4 worm cellular contexts compared by ENCODE assay signal in the genomic region with DNA sequence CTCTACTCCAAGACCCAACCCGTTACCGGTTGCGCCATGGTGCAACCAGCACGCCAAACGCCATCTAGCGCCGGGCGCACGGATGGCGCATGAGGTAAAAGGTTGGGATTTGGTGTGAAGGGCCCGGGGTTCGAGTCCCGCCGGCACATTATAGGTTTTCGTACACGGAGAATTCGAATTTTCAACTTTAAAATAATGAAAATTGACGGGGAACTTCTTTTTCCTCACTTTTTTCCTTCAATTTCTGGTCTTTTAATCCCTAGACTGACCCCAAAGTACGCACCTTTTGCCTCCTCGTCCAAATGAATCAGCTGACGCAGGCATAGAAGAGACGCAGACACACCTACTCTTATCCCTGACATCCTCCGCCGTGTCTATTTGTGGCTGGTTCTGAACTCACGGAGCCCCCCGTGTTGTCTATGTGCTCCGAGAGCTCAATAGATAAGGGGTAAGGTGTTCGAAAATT.
TF ChIP-seq lines count a peak whose summit lies in the region.

No protein-coding gene starts in this region.

TF ChIP-seq in whole organism, L1 larva, 84 proteins besides CTCF, POLR2A, EP300 and RAD21 (continued from another document and continues in another):
- TF ChIP-seq C16A3.4 (tag; optimal IDR thresholded peaks at IDR 0.05; lab: Kevin White, UChicago), result peak; percentile 1
- no peak for TF ChIP-seq alr-1 (tag; optimal IDR thresholded peaks at IDR 0.05; lab: Kevin White, UChicago; ENCODE audit: borderline replicate concordance)
- peak; percentile 43 to 61 for TF ChIP-seq lin-35 (GFP tag; optimal IDR thresholded peaks at IDR 0.05; lab: Kevin White, UChicago)
- TF ChIP-seq fkh-8 (tag; optimal IDR thresholded peaks at IDR 0.05; lab: Kevin White, UChicago), result peak; percentile 60
- TF ChIP-seq ceh-82 (tag; optimal IDR thresholded peaks at IDR 0.05; lab: Kevin White, UChicago), result peak in 1 of 3 experiments; percentile 12
- TF ChIP-seq nhr-85 (tag; lab: Kevin White, UChicago), result peak; percentile 4
- TF ChIP-seq egl-13 (tag; optimal IDR thresholded peaks at IDR 0.05; lab: Kevin White, UChicago), result no peak
- no peak for TF ChIP-seq nhr-84 (tag; optimal IDR thresholded peaks at IDR 0.05; lab: Kevin White, UChicago)
- TF ChIP-seq rnt-1 (tag; optimal IDR thresholded peaks at IDR 0.05; lab: Kevin White, UChicago), result peak; percentile 66
- TF ChIP-seq lsy-2 (tag; optimal IDR thresholded peaks at IDR 0.05; lab: Kevin White, UChicago), result peak in 1 of 2 experiments; percentile 46
- no peak for TF ChIP-seq ztf-11 (tag; optimal IDR thresholded peaks at IDR 0.05; lab: Kevin White, UChicago)
- peak; percentile 48 for TF ChIP-seq lin-13 (GFP tag; optimal IDR thresholded peaks at IDR 0.05; lab: Kevin White, UChicago)
- peak; percentile 69 for TF ChIP-seq skn-1 (tag; optimal IDR thresholded peaks at IDR 0.05; lab: Kevin White, UChicago)
- TF ChIP-seq ztf-4 (tag; optimal IDR thresholded peaks at IDR 0.05; lab: Kevin White, UChicago), result no peak
- peak; percentile 4 for TF ChIP-seq xbp-1 (tag; optimal IDR thresholded peaks at IDR 0.05; lab: Kevin White, UChicago)
- TF ChIP-seq mdl-1 (tag; optimal IDR thresholded peaks at IDR 0.05; lab: Kevin White, UChicago), result peak in 1 of 2 experiments; percentile 37
- TF ChIP-seq efl-1 (optimal IDR thresholded peaks at IDR 0.05; lab: Kevin White, UChicago), result peak; percentile 8 to 36
- TF ChIP-seq efl-1 (GFP tag; optimal IDR thresholded peaks at IDR 0.05 in 1 of 2; lab: Kevin White, UChicago), result peak; percentile 37 to 68
- TF ChIP-seq unc-30 (tag; optimal IDR thresholded peaks at IDR 0.05; lab: Kevin White, UChicago), result no peak
- TF ChIP-seq ces-1 (GFP tag; optimal IDR thresholded peaks at IDR 0.05; lab: Kevin White, UChicago), result no peak
- TF ChIP-seq hpl-2 (GFP tag; optimal IDR thresholded peaks at IDR 0.05; lab: Kevin White, UChicago), result no peak
- TF ChIP-seq hlh-17 (GFP tag; optimal IDR thresholded peaks at IDR 0.05; lab: Kevin White, UChicago; ENCODE audit: borderline replicate concordance), result no peak
- no peak for TF ChIP-seq sup-37 (GFP tag; optimal IDR thresholded peaks at IDR 0.05; lab: Kevin White, UChicago)
- TF ChIP-seq ceh-88 (GFP tag; IDR thresholded peaks at IDR 0.05; lab: Robert Waterston, UW), result no peak
- TF ChIP-seq tbx-2 (tag; optimal IDR thresholded peaks at IDR 0.05; lab: Kevin White, UChicago), result peak; percentile 16
- peak; percentile 15 for TF ChIP-seq unc-86 (tag; optimal IDR thresholded peaks at IDR 0.05; lab: Kevin White, UChicago)
- peak; percentile 61 for TF ChIP-seq nhr-71 (tag; optimal IDR thresholded peaks at IDR 0.05; lab: Kevin White, UChicago)
- no peak for TF ChIP-seq mef-2 (tag; optimal IDR thresholded peaks at IDR 0.05; lab: Kevin White, UChicago)
- TF ChIP-seq nhr-11 (tag; optimal IDR thresholded peaks at IDR 0.05; lab: Kevin White, UChicago), result no peak
- TF ChIP-seq nhr-19 (GFP tag; conservative IDR thresholded peaks at IDR 0.05; lab: Robert Waterston, UW), result peak; percentile 80
- no peak for TF ChIP-seq fkh-10 (GFP tag; optimal IDR thresholded peaks at IDR 0.05; lab: Kevin White, UChicago)

TF ChIP-seq in whole organism, L2 larva, 48 proteins besides CTCF, POLR2A, EP300 and RAD21 (continued from another document):
- no peak for TF ChIP-seq nhr-237 (tag; optimal IDR thresholded peaks at IDR 0.05; lab: Kevin White, UChicago)
- TF ChIP-seq dmd-4 (tag; optimal IDR thresholded peaks at IDR 0.05; lab: Kevin White, UChicago), result no peak
- no peak for TF ChIP-seq sem-4 (tag; optimal IDR thresholded peaks at IDR 0.05; lab: Kevin White, UChicago)
- no peak for TF ChIP-seq mab-5 (tag; optimal IDR thresholded peaks at IDR 0.05; lab: Kevin White, UChicago)
- no peak for TF ChIP-seq mdl-1 (tag; optimal IDR thresholded peaks at IDR 0.05; lab: Kevin White, UChicago)
- no peak for TF ChIP-seq nhr-12 (tag; optimal IDR thresholded peaks at IDR 0.05; lab: Kevin White, UChicago)
- TF ChIP-seq sma-9 (GFP tag; optimal IDR thresholded peaks at IDR 0.05; lab: Kevin White, UChicago), result peak; percentile 68
- TF ChIP-seq sma-9 (tag; optimal IDR thresholded peaks at IDR 0.05; lab: Kevin White, UChicago), result no peak
- TF ChIP-seq nhr-77 (tag; optimal IDR thresholded peaks at IDR 0.05; lab: Kevin White, UChicago), result no peak
- TF ChIP-seq lin-13 (GFP tag; optimal IDR thresholded peaks at IDR 0.05; lab: Kevin White, UChicago), result peak; percentile 19
- TF ChIP-seq elt-1 (tag; optimal IDR thresholded peaks at IDR 0.05; lab: Kevin White, UChicago), result no peak
- TF ChIP-seq nhr-129 (tag; optimal IDR thresholded peaks at IDR 0.05; lab: Kevin White, UChicago), result peak; percentile 73
- no peak for TF ChIP-seq F13H6.1 (tag; optimal IDR thresholded peaks at IDR 0.05; lab: Kevin White, UChicago)
- no peak for TF ChIP-seq ceh-16 (tag; optimal IDR thresholded peaks at IDR 0.05; lab: Kevin White, UChicago)
- TF ChIP-seq ZK546.5 (tag; optimal IDR thresholded peaks at IDR 0.05; lab: Kevin White, UChicago), result no peak
- no peak for TF ChIP-seq lin-39 (tag; optimal IDR thresholded peaks at IDR 0.05; lab: Kevin White, UChicago)
- no peak for TF ChIP-seq R02D3.7 (tag; optimal IDR thresholded peaks at IDR 0.05; lab: Kevin White, UChicago)
- no peak for TF ChIP-seq unc-62 (GFP tag; optimal IDR thresholded peaks at IDR 0.05; lab: Kevin White, UChicago)
- no peak for TF ChIP-seq ceh-82 (tag; optimal IDR thresholded peaks at IDR 0.05; lab: Kevin White, UChicago)
- TF ChIP-seq ztf-4 (tag; optimal IDR thresholded peaks at IDR 0.05; lab: Kevin White, UChicago), result no peak
- TF ChIP-seq nhr-23 (tag; optimal IDR thresholded peaks at IDR 0.05; lab: Kevin White, UChicago), result no peak

TF ChIP-seq in whole organism, L4 larva, 104 proteins besides CTCF, POLR2A, EP300 and RAD21 (continued from another document and continues in another):
- TF ChIP-seq lin-38 (GFP tag; IDR thresholded peaks at IDR 0.05; lab: Robert Waterston, UW) (peak; percentile 37), mdl-1 (tag; optimal IDR thresholded peaks at IDR 0.05; lab: Kevin White, UChicago) (no peak), nhr-111 (GFP tag; optimal IDR thresholded peaks at IDR 0.05; lab: Kevin White, UChicago) (no peak), egl-43 (GFP tag; IDR thresholded peaks at IDR 0.05; lab: Robert Waterston, UW) (no peak), hif-1 (tag; optimal IDR thresholded peaks at IDR 0.05; lab: Kevin White, UChicago) (no peak), sdz-12 (GFP tag; optimal IDR thresholded peaks at IDR 0.05; lab: Kevin White, UChicago) (no peak), daf-12 (tag; optimal IDR thresholded peaks at IDR 0.05; lab: Kevin White, UChicago) (no peak), nhr-41 (GFP tag; IDR thresholded peaks at IDR 0.05; lab: Robert Waterston, UW) (peak; percentile 33; the same call in 1 of the 2 replicates), F10B5.3 (tag; optimal IDR thresholded peaks at IDR 0.05; lab: Kevin White, UChicago) (no peak), lin-13 (GFP tag; optimal IDR thresholded peaks at IDR 0.05; lab: Kevin White, UChicago) (peak; percentile 48), ceh-20 (GFP tag; IDR thresholded peaks at IDR 0.05; lab: Robert Waterston, UW) (no peak; the same call in 1 of the 2 replicates), daf-19 (GFP tag; conservative IDR thresholded peaks at IDR 0.05; lab: Robert Waterston, UW) (no peak), ceh-44 (GFP tag; IDR thresholded peaks at IDR 0.05; lab: Robert Waterston, UW) (no peak), ceh-62 (tag; optimal IDR thresholded peaks at IDR 0.05; lab: Kevin White, UChicago) (no peak), dmd-6 (GFP tag; IDR thresholded peaks at IDR 0.05; lab: Robert Waterston, UW) (peak; percentile 23; the same call in 1 of the 2 replicates), lin-39 (tag; optimal IDR thresholded peaks at IDR 0.05; lab: Kevin White, UChicago) (no peak), ztf-7 (tag; optimal IDR thresholded peaks at IDR 0.05; lab: Kevin White, UChicago) (no peak), T26A8.4 (GFP tag; IDR thresholded peaks at IDR 0.05; lab: Robert Waterston, UW) (no peak), madf-5 (GFP tag; IDR thresholded peaks at IDR 0.05; lab: Robert Waterston, UW) (no peak), hlh-11 (tag; optimal IDR thresholded peaks at IDR 0.05; lab: Kevin White, UChicago) (peak; percentile 81), mep-1 (tag; optimal IDR thresholded peaks at IDR 0.05; lab: Kevin White, UChicago) (peak; percentile 2), F37D6.2 (tag; optimal IDR thresholded peaks at IDR 0.05; lab: Kevin White, UChicago) (no peak), Y5F2A.4 (GFP tag; optimal IDR thresholded peaks at IDR 0.05; lab: Kevin White, UChicago) (no peak), snpc-1.2 (GFP tag; IDR thresholded peaks at IDR 0.05; lab: Robert Waterston, UW) (peak; percentile 53), aha-1 (tag; lab: Kevin White, UChicago) (peak; percentile 94), jun-1 (tag; optimal IDR thresholded peaks at IDR 0.05; lab: Kevin White, UChicago) (no peak), hmg-1.1 (GFP tag; IDR thresholded peaks at IDR 0.05; lab: Robert Waterston, UW) (no peak), set-16 (GFP tag; IDR thresholded peaks at IDR 0.05; lab: Robert Waterston, UW) (peak; percentile 74), arid-1 (GFP tag; conservative IDR thresholded peaks at IDR 0.05; lab: Robert Waterston, UW) (no peak), fos-1 (tag; optimal IDR thresholded peaks at IDR 0.05; lab: Kevin White, UChicago) (no peak), duxl-1 (tag; optimal IDR thresholded peaks at IDR 0.05; lab: Kevin White, UChicago; ENCODE audit: poor library complexity) (no peak), spr-1 (tag; optimal IDR thresholded peaks at IDR 0.05; lab: Kevin White, UChicago) (no peak), fkh-10 (GFP tag; optimal IDR thresholded peaks at IDR 0.05; lab: Kevin White, UChicago) (no peak), tag-97 (GFP tag; IDR thresholded peaks at IDR 0.05; lab: Robert Waterston, UW) (no peak), ceh-82 (tag; optimal IDR thresholded peaks at IDR 0.05; lab: Kevin White, UChicago) (no peak), pqm-1 (tag; optimal IDR thresholded peaks at IDR 0.05; lab: Kevin White, UChicago) (no peak), zfp-2 (tag; optimal IDR thresholded peaks at IDR 0.05; lab: Kevin White, UChicago) (no peak), aly-2 (tag; optimal IDR thresholded peaks at IDR 0.05; lab: Kevin White, UChicago) (no peak), Y48G9A.11 (GFP tag; IDR thresholded peaks at IDR 0.05; lab: Robert Waterston, UW) (peak; percentile 57; the same call in 1 of the 2 replicates), F49E8.2 (tag; optimal IDR thresholded peaks at IDR 0.05; lab: Kevin White, UChicago; ENCODE audit: borderline replicate concordance) (no peak), unc-62 (GFP tag; optimal IDR thresholded peaks at IDR 0.05 in 1 of 2; lab: Kevin White, UChicago) (no peak), unc-62 (tag; optimal IDR thresholded peaks at IDR 0.05; lab: Kevin White, UChicago) (no peak)

TF ChIP-seq in whole organism, young adult, 124 proteins besides CTCF, POLR2A, EP300 and RAD21 (continued from another document and continues in another):
- TF ChIP-seq lin-35 (GFP tag; optimal IDR thresholded peaks at IDR 0.05; lab: Kevin White, UChicago) (no peak), nhr-120 (GFP tag; IDR thresholded peaks at IDR 0.05; lab: Robert Waterston, UW) (no peak), ceh-40 (GFP tag; IDR thresholded peaks at IDR 0.05; lab: Robert Waterston, UW) (no peak), ztf-28 (GFP tag; IDR thresholded peaks at IDR 0.05; lab: Robert Waterston, UW) (no peak), dox-1 (GFP tag; IDR thresholded peaks at IDR 0.05; lab: Robert Waterston, UW) (no peak; the same call in 1 of the 2 replicates), K12H6.12 (tag; optimal IDR thresholded peaks at IDR 0.05; lab: Kevin White, UChicago) (peak; percentile 41), C06A6.2 (GFP tag; conservative IDR thresholded peaks at IDR 0.05; lab: Robert Waterston, UW) (no peak), F55B11.4 (tag; optimal IDR thresholded peaks at IDR 0.05; lab: Kevin White, UChicago; ENCODE audit: borderline replicate concordance, insufficient read depth) (no peak), atf-7 (tag; optimal IDR thresholded peaks at IDR 0.05; lab: Kevin White, UChicago) (no peak), mxl-1 (tag; optimal IDR thresholded peaks at IDR 0.05; lab: Kevin White, UChicago) (no peak), nhr-80 (tag; optimal IDR thresholded peaks at IDR 0.05; lab: Kevin White, UChicago) (no peak), rcor-1 (GFP tag; IDR thresholded peaks at IDR 0.05; lab: Robert Waterston, UW) (peak; percentile 15; the same call in 1 of the 2 replicates), T26A5.8 (tag; optimal IDR thresholded peaks at IDR 0.05; lab: Kevin White, UChicago) (no peak), T07F8.4 (tag; optimal IDR thresholded peaks at IDR 0.05; lab: Kevin White, UChicago) (no peak), ZK185.1 (tag; optimal IDR thresholded peaks at IDR 0.05; lab: Kevin White, UChicago; ENCODE audit: poor library complexity, severe bottlenecking) (no peak), F52B5.7 (tag; optimal IDR thresholded peaks at IDR 0.05; lab: Kevin White, UChicago) (no peak), F33H1.4 (GFP tag; IDR thresholded peaks at IDR 0.05; lab: Robert Waterston, UW) (peak; percentile 34; the same call in 1 of the 2 replicates), Y95B8A.8 (GFP tag; IDR thresholded peaks at IDR 0.05; lab: Robert Waterston, UW) (0 out of 2 replicates have a peak, but pooled peaks have one; percentile 16), hmg-20 (GFP tag; IDR thresholded peaks at IDR 0.05; lab: Robert Waterston, UW) (no peak), hmg-1.2 (GFP tag; IDR thresholded peaks at IDR 0.05; lab: Robert Waterston, UW) (peak; percentile 41; the same call in 1 of the 2 replicates), ekl-4 (GFP tag; IDR thresholded peaks at IDR 0.05; lab: Robert Waterston, UW) (no peak), ztf-26 (tag; optimal IDR thresholded peaks at IDR 0.05; lab: Kevin White, UChicago) (peak; percentile 28), K11D2.4 (GFP tag; IDR thresholded peaks at IDR 0.05; lab: Robert Waterston, UW) (0 out of 2 replicates have a peak, but pooled peaks have one; percentile 23), Y56A3A.18 (GFP tag; IDR thresholded peaks at IDR 0.05; lab: Robert Waterston, UW) (no peak), pha-4 (tag; optimal IDR thresholded peaks at IDR 0.05; lab: Kevin White, UChicago) (no peak), hrde-1 (tag; optimal IDR thresholded peaks at IDR 0.05; lab: Kevin White, UChicago; ENCODE audit: borderline replicate concordance) (no peak), rec-8 (tag; optimal IDR thresholded peaks at IDR 0.05; lab: Kevin White, UChicago) (no peak), Y79H2A.3 (GFP tag; conservative IDR thresholded peaks at IDR 0.05; lab: Robert Waterston, UW) (no peak), die-1 (tag; optimal IDR thresholded peaks at IDR 0.05; lab: Kevin White, UChicago) (no peak), madf-3 (GFP tag; IDR thresholded peaks at IDR 0.05; lab: Robert Waterston, UW) (no peak), bed-2 (GFP tag; IDR thresholded peaks at IDR 0.05; lab: Robert Waterston, UW) (0 out of 2 replicates have a peak, but pooled peaks have one; percentile 49), F23B12.7 (tag; optimal IDR thresholded peaks at IDR 0.05; lab: Kevin White, UChicago; ENCODE audit: insufficient read depth) (no peak), nhr-27 (tag; optimal IDR thresholded peaks at IDR 0.05; lab: Kevin White, UChicago) (no peak), lag-1 (GFP tag; IDR thresholded peaks at IDR 0.05; lab: Robert Waterston, UW) (no peak), ztf-25 (GFP tag; IDR thresholded peaks at IDR 0.05; lab: Robert Waterston, UW) (no peak), hlh-26 (GFP tag; conservative IDR thresholded peaks at IDR 0.05; lab: Robert Waterston, UW) (no peak), Y67H2A.10 (GFP tag; conservative IDR thresholded peaks at IDR 0.05; lab: Robert Waterston, UW) (no peak), let-607 (tag; optimal IDR thresholded peaks at IDR 0.05; lab: Kevin White, UChicago) (no peak), ceh-100 (GFP tag; IDR thresholded peaks at IDR 0.05; lab: Robert Waterston, UW) (no peak), ama-1 (optimal IDR thresholded peaks at IDR 0.05; lab: Kevin White, UChicago) (peak; percentile 26), ama-1 (GFP tag; optimal IDR thresholded peaks at IDR 0.05; lab: Kevin White, UChicago) (peak in 1 of 2 experiments; percentile 42), snpc-4 (GFP tag; optimal IDR thresholded peaks at IDR 0.05; lab: Kevin White, UChicago) (no peak), snpc-4 (tag; optimal IDR thresholded peaks at IDR 0.05; lab: Kevin White, UChicago) (no peak), egl-44 (GFP tag; IDR thresholded peaks at IDR 0.05; lab: Robert Waterston, UW) (no peak), athp-1 (tag; optimal IDR thresholded peaks at IDR 0.05; lab: Kevin White, UChicago) (no peak), repo-1 (tag; optimal IDR thresholded peaks at IDR 0.05; lab: Kevin White, UChicago) (no peak), dpff-1 (tag; optimal IDR thresholded peaks at IDR 0.05; lab: Kevin White, UChicago) (no peak), efl-1 (GFP tag; optimal IDR thresholded peaks at IDR 0.05; lab: Kevin White, UChicago) (no peak)
